Worm (Caenorhabditis elegans): ENCODE results near the gene T03E6.8.

T03E6.8 gene

DNA sequence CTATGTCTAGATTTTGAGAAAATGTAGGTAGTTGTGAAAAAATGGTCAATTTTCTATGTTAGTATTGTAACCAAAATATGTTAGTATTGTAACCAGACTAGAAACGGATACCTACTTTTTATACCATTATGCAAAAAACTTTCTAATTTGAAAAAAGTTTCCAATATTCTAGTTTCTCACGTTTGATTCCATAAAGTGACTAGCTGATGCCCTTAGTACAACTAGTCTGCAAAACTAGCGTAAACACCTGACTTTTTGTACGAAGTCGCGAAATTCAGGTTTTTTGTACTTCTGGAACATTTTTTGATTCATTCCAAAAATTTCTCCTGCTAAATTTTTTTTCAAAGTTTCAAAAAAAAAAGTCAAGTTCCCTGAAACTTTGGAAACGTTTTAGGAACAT is 34.9 kb downstream of the T03E6.8 start:
- TF ChIP-seq him-1 (tag; optimal IDR thresholded peaks at IDR 0.05) = no peak
- TF ChIP-seq dao-5 (tag; optimal IDR thresholded peaks at IDR 0.05) = no peak
- no peak for TF ChIP-seq W03F9.2 (tag; optimal IDR thresholded peaks at IDR 0.05)

- TF ChIP-seq him-1 (tag; optimal IDR thresholded peaks at IDR 0.05) (no peak), W03F9.2 (tag; optimal IDR thresholded peaks at IDR 0.05) (no peak), dao-5 (tag; optimal IDR thresholded peaks at IDR 0.05) (no peak)
These were observed 37.4 kb downstream of the T03E6.8 start, which contains the start of gene sru-45 for ce11 chrV:16565639-16566038. Gene sru-45 (plus strand): TSS chrV:16565939.

ce11 chrV:16552929-16553328 is 50.1 kb downstream of the T03E6.8 start, which contains the start of gene Y32B12B.4:
Gene Y32B12B.4 (plus strand): TSS chrV:16553327.
- no peak for TF ChIP-seq dao-5 (tag; optimal IDR thresholded peaks at IDR 0.05)
- TF ChIP-seq W03F9.2 (tag; optimal IDR thresholded peaks at IDR 0.05) = no peak
